Fruit fly (Drosophila melanogaster) whole organism, pupa: ENCODE data around the gene CG32564.
A peak's percentile ranks its signal among the peaks of the same experiment; 100 is the strongest.

Experiments used
- CG10348 ChIP-seq: fragments of 200-800 bp; sonication (Bioruptor generic); IDR thresholded peaks from 2 replicates; pipeline ENCODE4 v1.3.6; 2022; ENCODE audit warnings: missing biosample characterization, missing genetic modification characterization
- CG12605 ChIP-seq: fragments of 200-800 bp; sonication (Bioruptor generic); IDR thresholded peaks from 2 replicates; pipeline ENCODE4 v1.3.6; 2022; ENCODE audit warnings: missing biosample characterization, missing genetic modification characterization
- CG13204 ChIP-seq: fragments of 200-800 bp; sonication (Bioruptor generic); optimal IDR thresholded peaks from 2 replicates; lab custom pipeline; 2018; ENCODE audit warnings: missing biosample characterization, mild to moderate bottlenecking, missing genetic modification characterization, moderate library complexity
- CG14655 ChIP-seq: fragments of 200-800 bp; sonication (Bioruptor generic); optimal IDR thresholded peaks from 3 replicates; lab custom pipeline; 2017; ENCODE audit warnings: mild to moderate bottlenecking, missing biosample characterization, missing genetic modification reagents, missing genetic modification characterization
- CG15710 ChIP-seq: fragments of 200-800 bp; sonication (Bioruptor generic); optimal IDR thresholded peaks from 2 replicates; lab custom pipeline; 2018; ENCODE audit warnings: missing biosample characterization, mild to moderate bottlenecking, missing genetic modification characterization, moderate library complexity
- CG17806 ChIP-seq: fragments of 200-800 bp; sonication (Bioruptor generic); optimal IDR thresholded peaks from 2 replicates; lab custom pipeline; 2018; ENCODE audit warnings: missing biosample characterization, mild to moderate bottlenecking, missing genetic modification characterization, moderate library complexity
- CG32121 ChIP-seq: fragments of 200-800 bp; sonication (Bioruptor generic); IDR thresholded peaks from 2 replicates; pipeline ENCODE4 v1.3.6; 2022; ENCODE audit warnings: missing biosample characterization, missing genetic modification characterization
- CG34367 ChIP-seq: fragments of 200-800 bp; sonication (Bioruptor generic); optimal IDR thresholded peaks from 2 replicates; lab custom pipeline; 2018; ENCODE audit warnings: missing biosample characterization, mild to moderate bottlenecking, missing genetic modification characterization
- CG4496 ChIP-seq: fragments of 200-800 bp; sonication (Bioruptor generic); IDR thresholded peaks from 3 replicates; pipeline ENCODE4 v1.3.6; 2022; ENCODE audit warnings: missing biosample characterization, missing genetic modification characterization
- CG8159 ChIP-seq: fragments of 200-800 bp; sonication (Bioruptor generic); optimal IDR thresholded peaks from 3 replicates; lab custom pipeline; 2018; ENCODE audit warnings: missing biosample characterization, mild to moderate bottlenecking, missing genetic modification characterization, moderate library complexity
- CG8301 ChIP-seq: fragments of 200-800 bp; sonication (Bioruptor generic); optimal IDR thresholded peaks from 2 replicates; lab custom pipeline; 2018; ENCODE audit warnings: missing biosample characterization, mild to moderate bottlenecking, missing genetic modification characterization
- CG9948 ChIP-seq: fragments of 200-800 bp; sonication (Bioruptor generic); optimal IDR thresholded peaks from 2 replicates; lab custom pipeline; 2018; ENCODE audit warnings: missing biosample characterization, mild to moderate bottlenecking, missing genetic modification characterization, moderate library complexity
- D1 ChIP-seq: fragments of 200-800 bp; sonication (Bioruptor generic); optimal IDR thresholded peaks from 2 replicates; lab custom pipeline; 2018; ENCODE audit warnings: missing biosample characterization, mild to moderate bottlenecking, missing genetic modification characterization, moderate library complexity
- EcR ChIP-seq: fragments of 200-800 bp; sonication (Bioruptor generic); optimal IDR thresholded peaks from 3 replicates; lab custom pipeline; 2019; ENCODE audit warnings: missing biosample characterization, missing genetic modification characterization, mild to moderate bottlenecking, moderate library complexity, missing genetic modification reagents
- Ets98B ChIP-seq: fragments of 200-800 bp; sonication (Bioruptor generic); IDR thresholded peaks from 2 replicates; pipeline ENCODE4 v1.3.6; 2022; ENCODE audit warnings: missing biosample characterization, missing genetic modification characterization
- Pif1A ChIP-seq: fragments of 200-800 bp; sonication (Bioruptor generic); optimal IDR thresholded peaks from 3 replicates; lab custom pipeline; 2016; ENCODE audit warnings: missing biosample characterization, missing genetic modification characterization
- Pif1B ChIP-seq: fragments of 200-800 bp; sonication (Bioruptor generic); optimal IDR thresholded peaks from 3 replicates; lab custom pipeline; 2016; ENCODE audit warnings: missing biosample characterization, missing genetic modification characterization
- Snoo ChIP-seq: fragments of 200-800 bp; sonication (Bioruptor generic); optimal IDR thresholded peaks from 3 replicates; lab custom pipeline; 2017; ENCODE audit warnings: missing biosample characterization, mild to moderate bottlenecking, missing genetic modification characterization, inconsistent platforms
- fd96Ca ChIP-seq: fragments of 200-800 bp; sonication (Bioruptor generic); IDR thresholded peaks from 3 replicates; pipeline ENCODE4 v1.3.6; 2022; ENCODE audit warnings: missing biosample characterization, missing genetic modification characterization
- gl ChIP-seq: fragments of 200-800 bp; sonication (Bioruptor generic); optimal IDR thresholded peaks from 2 replicates; lab custom pipeline; 2018; ENCODE audit warnings: missing biosample characterization, mild to moderate bottlenecking, missing genetic modification characterization
- rn ChIP-seq: fragments of 200-800 bp; sonication (Bioruptor generic); IDR thresholded peaks from 2 replicates; pipeline ENCODE4 v1.3.6; 2022; ENCODE audit warnings: missing biosample characterization, missing genetic modification characterization

CG32564 gene

DNA sequence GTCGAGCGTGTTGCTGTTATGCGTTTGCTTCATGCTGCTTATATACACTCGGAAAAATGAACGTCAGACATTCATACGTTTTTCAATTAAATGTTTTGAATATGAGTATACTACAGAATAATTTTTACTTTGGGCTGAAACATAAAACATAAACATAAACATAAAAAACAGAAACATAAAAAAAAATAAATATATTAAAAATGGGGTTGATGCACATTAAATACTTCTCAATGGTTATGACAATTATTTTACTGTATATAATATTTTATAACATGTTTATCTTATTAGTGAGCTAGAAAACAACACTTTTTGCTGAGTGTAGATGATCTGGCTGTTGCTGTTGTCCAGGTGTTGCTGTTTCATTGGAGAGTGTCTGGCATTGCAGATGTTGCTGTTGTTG lies 31.2 kb downstream of the CG32564 start:
- no peak for TF ChIP-seq EcR
- TF ChIP-seq Ets98B (GFP tag; lab: Robert Waterston, UW) = peak; percentile 30; the same call in 1 of the 2 replicates
- 0 out of 2 replicates have a peak, but pooled peaks have one; percentile 11 for TF ChIP-seq rn (GFP tag; lab: Robert Waterston, UW)
- peak; percentile 51 for TF ChIP-seq Pif1A (GFP tag; lab: Kevin White, UChicago)
- peak; percentile 53 for TF ChIP-seq D1 (tag; lab: Kevin White, UChicago)
- TF ChIP-seq CG10348 (GFP tag; lab: Robert Waterston, UW) = no peak
- peak; percentile 83 for TF ChIP-seq CG14655
- no peak for TF ChIP-seq fd96Ca
- peak; percentile 72 for TF ChIP-seq CG17806
- peak; percentile 55 for TF ChIP-seq CG34367 (tag; lab: Kevin White, UChicago)
- peak; percentile 35 for TF ChIP-seq CG13204
- TF ChIP-seq CG15710 = peak; percentile 72
- no peak for TF ChIP-seq gl (tag; lab: Kevin White, UChicago)
- TF ChIP-seq CG8159 (tag; lab: Kevin White, UChicago) = peak; percentile 77
- TF ChIP-seq Pif1B (GFP tag; lab: Kevin White, UChicago) = peak; percentile 45
- TF ChIP-seq Snoo (tag; lab: Kevin White, UChicago) = no peak
- TF ChIP-seq CG9948 = peak; percentile 79
- peak; percentile 69; the same call in 1 of the 2 replicates for TF ChIP-seq CG32121
- TF ChIP-seq CG8301 (tag; lab: Kevin White, UChicago) = peak; percentile 76
- peak; percentile 52 for TF ChIP-seq CG4496 (GFP tag; lab: Robert Waterston, UW)
- peak; percentile 36; the same call in 1 of the 2 replicates for TF ChIP-seq CG12605 (GFP tag; lab: Robert Waterston, UW)

DNA sequence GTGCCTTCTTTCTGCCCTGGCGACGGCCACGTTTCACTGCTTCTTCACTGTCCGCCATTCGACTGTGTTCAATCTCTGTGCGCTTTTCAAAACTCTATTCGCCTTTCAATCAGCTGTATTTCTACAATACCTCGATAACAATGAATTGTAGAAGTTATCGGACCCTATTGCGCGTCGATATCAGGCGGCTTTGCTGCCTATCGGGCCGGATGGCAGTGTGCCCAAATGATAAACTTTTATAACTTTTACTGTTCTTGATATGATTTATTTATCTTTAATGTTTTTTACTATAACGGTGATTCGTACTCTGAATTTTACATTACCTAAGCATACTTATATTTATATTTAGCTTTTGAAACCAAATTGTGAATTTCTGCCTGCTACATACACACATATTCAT lies 38.6 kb downstream of the CG32564 start, which contains the start of gene CG8915:
Gene CG8915, minus strand, starts transcription at position 148 of the 400 bp plus-strand sequence.
- TF ChIP-seq CG12605 (GFP tag; lab: Robert Waterston, UW) (no peak), CG32121 (no peak), Ets98B (GFP tag; lab: Robert Waterston, UW) (no peak), CG17806 (no peak), CG8159 (tag; lab: Kevin White, UChicago) (no peak), CG10348 (GFP tag; lab: Robert Waterston, UW) (no peak)

DNA sequence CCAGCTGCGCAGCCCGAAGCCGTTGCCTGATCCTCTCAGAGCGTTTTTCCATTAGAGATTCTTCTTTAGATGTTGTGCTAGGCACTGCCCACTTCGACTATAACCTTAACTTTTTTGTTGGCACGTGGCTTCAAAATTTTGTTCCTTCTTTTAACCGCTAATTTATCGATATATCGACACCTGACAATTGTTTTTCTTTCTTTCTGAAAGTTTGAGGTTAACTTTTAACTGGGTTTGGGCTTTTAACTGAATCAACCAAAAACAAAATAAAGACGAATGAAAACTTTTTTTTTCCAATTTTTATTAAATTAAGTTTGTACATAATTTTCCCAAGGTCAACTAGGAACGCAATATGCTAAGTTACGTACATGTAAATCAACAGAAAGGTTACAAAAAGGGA lies 40.7 kb downstream of the CG32564 start, which contains the start of gene CG42854:
Gene CG42854, minus strand, starts transcription at position 101 of the 400 bp plus-strand sequence.
- TF ChIP-seq CG13204 (no peak), CG14655 (no peak), Snoo (tag; lab: Kevin White, UChicago) (no peak), Pif1A (GFP tag; lab: Kevin White, UChicago) (no peak)

DNA sequence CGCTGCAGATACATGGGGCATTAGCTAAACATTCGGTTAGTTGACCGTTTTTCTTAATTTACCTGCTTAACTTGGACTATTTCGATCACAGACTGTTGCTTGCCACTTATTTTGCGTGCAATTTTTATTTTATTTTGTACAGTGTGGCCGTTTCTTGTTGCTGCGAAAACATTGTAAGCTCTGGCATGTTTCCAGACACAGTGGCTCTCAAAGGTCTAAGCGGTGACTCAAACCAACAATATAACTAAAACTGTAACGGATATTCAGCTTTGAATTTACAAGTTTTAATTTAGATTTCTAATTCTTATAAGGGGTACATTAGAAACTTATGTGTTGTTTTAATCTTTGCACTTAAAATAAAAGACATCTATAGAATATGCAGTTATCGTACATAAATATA lies 43.1 kb downstream of the CG32564 start, which contains the start of gene CG8675:
Gene CG8675, minus strand, starts transcription at position 177 of the 400 bp plus-strand sequence.
- TF ChIP-seq CG8159 (tag; lab: Kevin White, UChicago) = no peak
- no peak for TF ChIP-seq rn (GFP tag; lab: Robert Waterston, UW)
- TF ChIP-seq Ets98B (GFP tag; lab: Robert Waterston, UW) = no peak
- no peak for TF ChIP-seq CG13204
- TF ChIP-seq Pif1B (GFP tag; lab: Kevin White, UChicago) = no peak
- no peak for TF ChIP-seq CG10348 (GFP tag; lab: Robert Waterston, UW)
- TF ChIP-seq CG32121 = no peak
- no peak for TF ChIP-seq CG12605 (GFP tag; lab: Robert Waterston, UW)
- no peak for TF ChIP-seq fd96Ca
- no peak for TF ChIP-seq CG4496 (GFP tag; lab: Robert Waterston, UW)
- TF ChIP-seq D1 (tag; lab: Kevin White, UChicago) = no peak
- no peak for TF ChIP-seq CG17806
- TF ChIP-seq CG14655 = no peak
- TF ChIP-seq Pif1A (GFP tag; lab: Kevin White, UChicago) = no peak
- TF ChIP-seq EcR = no peak
- no peak for TF ChIP-seq CG8301 (tag; lab: Kevin White, UChicago)
- TF ChIP-seq Snoo (tag; lab: Kevin White, UChicago) = no peak
- TF ChIP-seq CG15710 = no peak
- no peak for TF ChIP-seq CG34367 (tag; lab: Kevin White, UChicago)

DNA sequence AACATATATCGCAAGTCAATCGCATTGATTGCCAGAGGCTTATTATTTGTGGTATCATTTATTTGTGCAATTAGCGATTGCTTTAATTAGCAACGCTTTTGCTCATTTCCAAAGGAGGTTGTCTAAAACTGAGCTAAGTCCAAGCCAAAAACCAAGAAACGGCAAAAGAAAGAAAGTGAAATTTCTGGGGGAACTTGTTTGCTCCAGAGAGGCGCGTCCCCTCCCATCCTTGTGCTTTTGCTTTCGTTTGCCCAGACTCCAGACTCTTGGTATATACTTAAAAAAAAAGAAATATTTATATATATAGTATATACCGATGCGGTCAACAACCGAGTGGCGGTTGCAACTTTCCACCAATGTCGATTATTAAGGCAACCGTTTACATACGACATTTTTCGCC lies 47.9 kb downstream of the CG32564 start:
- TF ChIP-seq CG32121 (no peak), CG9948 (no peak), CG14655 (peak; percentile 24), CG4496 (GFP tag; lab: Robert Waterston, UW) (no peak), CG34367 (tag; lab: Kevin White, UChicago) (no peak), rn (GFP tag; lab: Robert Waterston, UW) (no peak), Snoo (tag; lab: Kevin White, UChicago) (no peak), D1 (tag; lab: Kevin White, UChicago) (no peak), Ets98B (GFP tag; lab: Robert Waterston, UW) (no peak)

DNA sequence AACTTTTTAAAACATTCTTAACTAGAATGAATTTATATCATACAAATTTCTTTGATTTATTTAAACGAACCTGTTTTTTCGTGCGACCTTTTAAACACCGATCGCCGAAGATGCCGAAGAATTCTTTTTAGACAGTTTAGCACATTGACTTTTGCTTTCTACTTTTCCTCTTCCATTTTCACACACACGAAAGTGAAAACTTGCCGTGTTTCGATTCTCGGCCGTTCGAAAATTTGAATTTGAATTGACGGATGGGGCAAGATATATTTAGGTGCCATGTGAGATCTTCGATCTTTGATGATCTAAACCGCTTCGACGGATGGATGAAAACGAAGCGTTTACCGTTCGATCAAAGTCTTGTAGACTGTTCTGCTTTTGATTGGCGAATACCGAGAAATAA lies 49.5 kb downstream of the CG32564 start:
- no peak for TF ChIP-seq CG14655
- no peak for TF ChIP-seq CG4496 (GFP tag; lab: Robert Waterston, UW)
- TF ChIP-seq Pif1B (GFP tag; lab: Kevin White, UChicago) = no peak
- no peak for TF ChIP-seq Snoo (tag; lab: Kevin White, UChicago)
- TF ChIP-seq D1 (tag; lab: Kevin White, UChicago) = no peak
- no peak for TF ChIP-seq fd96Ca
- TF ChIP-seq CG8301 (tag; lab: Kevin White, UChicago) = no peak
- TF ChIP-seq CG13204 = no peak
- no peak for TF ChIP-seq CG9948
- TF ChIP-seq Ets98B (GFP tag; lab: Robert Waterston, UW) = no peak
- no peak for TF ChIP-seq EcR
- TF ChIP-seq CG10348 (GFP tag; lab: Robert Waterston, UW) = no peak
- TF ChIP-seq CG32121 = no peak
- no peak for TF ChIP-seq rn (GFP tag; lab: Robert Waterston, UW)
- TF ChIP-seq CG15710 = no peak
